Fruit fly (Drosophila melanogaster): Measurements from ENCODE around the gene Arr2.

The Arr2 gene

DNA sequence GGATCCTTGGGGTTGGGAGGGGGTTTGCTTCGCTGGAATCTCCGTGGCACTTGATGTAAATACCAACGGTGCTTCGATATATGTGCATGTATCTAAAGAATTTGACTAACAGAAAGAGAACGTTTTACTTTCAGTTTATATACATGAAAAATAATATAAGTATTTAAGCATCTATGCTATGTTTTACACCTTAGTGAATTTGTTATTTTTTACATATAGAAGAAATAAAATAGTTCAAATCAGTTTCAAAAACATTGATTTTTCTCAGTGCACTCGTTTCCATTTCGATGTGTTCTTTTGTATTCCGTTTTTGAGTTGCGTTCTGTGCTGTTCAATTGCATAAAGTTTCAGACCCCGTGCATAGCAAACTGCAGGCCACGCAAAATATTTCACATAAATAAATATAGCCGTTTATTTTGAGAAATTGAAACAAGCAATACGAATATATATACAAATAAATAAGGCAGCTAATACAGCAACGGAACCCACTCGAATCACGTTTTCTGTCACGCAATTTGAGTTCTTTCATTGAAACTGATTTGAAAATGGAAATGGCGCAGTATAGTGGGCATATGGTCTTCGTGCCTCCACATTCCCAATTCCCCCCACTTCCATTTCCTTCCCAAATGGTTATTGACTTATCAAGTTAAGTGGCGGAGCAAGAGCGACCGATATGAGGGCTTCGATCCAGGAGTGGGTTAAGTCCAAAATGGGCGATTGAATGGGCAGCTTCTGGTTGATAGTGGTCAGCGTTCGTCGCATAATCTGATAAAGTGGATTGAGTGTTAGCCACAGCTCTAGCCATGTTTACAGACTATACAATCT lies 34.0 kb upstream of the Arr2 start (continued):
- TF ChIP-seq CG11696 (GFP tag; IDR thresholded peaks at IDR 0.05), result peak; percentile 42; the same call in 1 of the 2 replicates
- TF ChIP-seq CrebB (tag; optimal IDR thresholded peaks at IDR 0.05), result no peak
- no peak for TF ChIP-seq CG10321 (GFP tag; IDR thresholded peaks at IDR 0.05)
- TF ChIP-seq lmd (GFP tag; IDR thresholded peaks at IDR 0.05), result peak; percentile 17; the same call in 1 of the 2 replicates
- no peak for TF ChIP-seq Oaz (GFP tag; IDR thresholded peaks at IDR 0.05)
- TF ChIP-seq Kr (GFP tag; optimal IDR thresholded peaks at IDR 0.05), result no peak
- TF ChIP-seq CG12769 (tag; optimal IDR thresholded peaks at IDR 0.05), result peak; percentile 80
- TF ChIP-seq CG18599 (GFP tag; optimal IDR thresholded peaks at IDR 0.05), result no peak
- TF ChIP-seq ap (GFP tag; IDR thresholded peaks at IDR 0.05), result no peak
- TF ChIP-seq vvl (GFP tag; IDR thresholded peaks at IDR 0.05), result peak; percentile 16
- TF ChIP-seq sd (tag; optimal IDR thresholded peaks at IDR 0.05), result peak; percentile 52
- no peak for TF ChIP-seq hth (optimal IDR thresholded peaks at IDR 0.05)
- peak; percentile 83 for TF ChIP-seq cwo (GFP tag; optimal IDR thresholded peaks at IDR 0.05)
- TF ChIP-seq CG2120 (GFP tag; optimal IDR thresholded peaks at IDR 0.05), result no peak
- no peak for TF ChIP-seq CG6689 (GFP tag; IDR thresholded peaks at IDR 0.05)
- no peak for TF ChIP-seq CG15514 (GFP tag; optimal IDR thresholded peaks at IDR 0.05)
- no peak for TF ChIP-seq hbn (GFP tag; IDR thresholded peaks at IDR 0.05; ENCODE audit: partially characterized antibody)
- TF ChIP-seq da (GFP tag; optimal IDR thresholded peaks at IDR 0.05), result no peak

dm6 chr3L:8681896-8682550 lies 33.3 kb upstream of the Arr2 start:
- TF ChIP-seq zfh2 (GFP tag; optimal IDR thresholded peaks at IDR 0.05) (no peak), Hsf (GFP tag; optimal IDR thresholded peaks at IDR 0.05) (no peak), CG17361 (GFP tag; IDR thresholded peaks at IDR 0.05) (no peak), CG15269 (tag; optimal IDR thresholded peaks at IDR 0.05) (peak; percentile 24), CG18011 (GFP tag; optimal IDR thresholded peaks at IDR 0.05) (no peak), sd (tag; optimal IDR thresholded peaks at IDR 0.05) (peak; percentile 64), CG7357 (GFP tag; IDR thresholded peaks at IDR 0.05) (no peak), kni (GFP tag; optimal IDR thresholded peaks at IDR 0.05) (peak; percentile 2), CG7839 (tag; optimal IDR thresholded peaks at IDR 0.05) (no peak), CG10274 (GFP tag; optimal IDR thresholded peaks at IDR 0.05) (no peak), exex (tag; optimal IDR thresholded peaks at IDR 0.05) (no peak), caup (GFP tag; optimal IDR thresholded peaks at IDR 0.05; ENCODE audit: severe bottlenecking) (no peak), cwo (GFP tag; optimal IDR thresholded peaks at IDR 0.05) (peak; percentile 49), ssp (GFP tag; IDR thresholded peaks at IDR 0.05) (0 out of 2 replicates have a peak, but pooled peaks have one; percentile 3), Hmr (GFP tag; optimal IDR thresholded peaks at IDR 0.05) (no peak), CG14441 (GFP tag; IDR thresholded peaks at IDR 0.05) (no peak), CG8290 (GFP tag; optimal IDR thresholded peaks at IDR 0.05) (no peak), CG8290 (tag; optimal IDR thresholded peaks at IDR 0.05) (peak in 1 of 2 experiments; percentile 48), Lhr (GFP tag; optimal IDR thresholded peaks at IDR 0.05) (no peak), CG4820 (GFP tag; optimal IDR thresholded peaks at IDR 0.05) (no peak), ftz-f1 (GFP tag; optimal IDR thresholded peaks at IDR 0.05) (peak; percentile 82), CG18619 (GFP tag; optimal IDR thresholded peaks at IDR 0.05) (no peak), az2 (GFP tag; optimal IDR thresholded peaks at IDR 0.05) (no peak), bbx (GFP tag; IDR thresholded peaks at IDR 0.05; ENCODE audit: partially characterized antibody) (no peak), CG12769 (tag; optimal IDR thresholded peaks at IDR 0.05) (peak; percentile 11), Med (GFP tag) (peak; percentile 65), vvl (GFP tag; IDR thresholded peaks at IDR 0.05) (peak; percentile 47; the same call in 1 of the 2 replicates), chinmo (GFP tag; IDR thresholded peaks at IDR 0.05; ENCODE audit: partially characterized antibody) (peak; percentile 85; the same call in 2 of the 4 replicates), sqz (GFP tag; optimal IDR thresholded peaks at IDR 0.05) (peak; percentile 14), psq (GFP tag; optimal IDR thresholded peaks at IDR 0.05) (no peak), CG17912 (GFP tag; optimal IDR thresholded peaks at IDR 0.05) (no peak), Hr78 (GFP tag; optimal IDR thresholded peaks at IDR 0.05) (peak in 1 of 2 experiments; percentile 6), h (optimal IDR thresholded peaks at IDR 0.05) (no peak)

All from whole organism, embryonic.